Fruit fly (Drosophila melanogaster) whole organism, embryonic: Measurements from ENCODE around the gene mad2.

ENCODE experiments used
- Abd-B ChIP-seq: fragments of 200-800 bp; sonication (Bioruptor generic); optimal IDR thresholded peaks from 2 replicates; lab custom pipeline; 2018; ENCODE audit warnings: missing biosample characterization, mild to moderate bottlenecking, missing genetic modification characterization, moderate library complexity
- CG10462 ChIP-seq: fragments of 200-800 bp; sonication (Bioruptor generic); optimal IDR thresholded peaks from 2 replicates; lab custom pipeline; 2016; ENCODE audit warnings: missing biosample characterization, missing genetic modification characterization
- CG10979 ChIP-seq: fragments of 200-800 bp; sonication (Bioruptor generic); optimal IDR thresholded peaks from 2 replicates; lab custom pipeline; 2018; ENCODE audit warnings: missing biosample characterization, mild to moderate bottlenecking, missing genetic modification characterization, moderate library complexity
- CG11247 ChIP-seq: fragments of 200-800 bp; sonication (Bioruptor generic); IDR thresholded peaks from 2 replicates; pipeline ENCODE4 v1.3.6; 2022; ENCODE audit warnings: missing biosample characterization, missing genetic modification characterization
- CG12942 ChIP-seq: fragments of 200-800 bp; sonication (Bioruptor generic); optimal IDR thresholded peaks from 3 replicates; lab custom pipeline; 2016; ENCODE audit warnings: missing biosample characterization, missing genetic modification characterization
- CG13894 ChIP-seq: fragments of 200-800 bp; sonication (Bioruptor generic); optimal IDR thresholded peaks from 3 replicates; lab custom pipeline; 2018; ENCODE audit warnings: missing biosample characterization, mild to moderate bottlenecking, missing genetic modification characterization, moderate library complexity
- CG18599 ChIP-seq: fragments of 200-800 bp; sonication (Bioruptor generic); optimal IDR thresholded peaks from 3 replicates; lab custom pipeline; 2017; ENCODE audit warnings: missing biosample characterization, missing genetic modification characterization, mild to moderate bottlenecking, moderate library complexity, missing genetic modification reagents
- CG2120 ChIP-seq: fragments of 200-800 bp; sonication (Bioruptor generic); optimal IDR thresholded peaks from 3 replicates; lab custom pipeline; 2016; ENCODE audit warnings: missing biosample characterization, missing genetic modification characterization
- CG2129 ChIP-seq: fragments of 200-800 bp; sonication (Bioruptor generic); IDR thresholded peaks from 2 replicates; pipeline ENCODE4 v1.3.6; 2022; ENCODE audit warnings: missing biosample characterization, missing genetic modification characterization; ENCODE audit not compliant: partially characterized antibody
- CG2199 ChIP-seq: fragments of 200-800 bp; sonication (Bioruptor generic); IDR thresholded peaks from 3 replicates; pipeline ENCODE4 v1.3.6; 2022; ENCODE audit warnings: missing biosample characterization, missing genetic modification characterization
- CG32532 ChIP-seq: fragments of 200-800 bp; sonication (Bioruptor generic); IDR thresholded peaks from 2 replicates; pipeline ENCODE4 v1.3.6; 2022; ENCODE audit warnings: missing biosample characterization, missing genetic modification characterization
- CG3407 ChIP-seq: fragments of 200-800 bp; sonication (Bioruptor generic); optimal IDR thresholded peaks from 2 replicates; lab custom pipeline; 2018; ENCODE audit warnings: missing biosample characterization, mild to moderate bottlenecking, missing genetic modification characterization
- CG5180 ChIP-seq: fragments of 200-800 bp; sonication (Bioruptor generic); optimal IDR thresholded peaks from 3 replicates; lab custom pipeline; 2017; ENCODE audit warnings: missing biosample characterization, missing genetic modification characterization, mild to moderate bottlenecking, moderate library complexity, missing genetic modification reagents
- CG7357 ChIP-seq: fragments of 200-800 bp; sonication (Bioruptor generic); IDR thresholded peaks from 3 replicates; pipeline ENCODE4 v1.3.6; 2022; ENCODE audit warnings: missing biosample characterization, missing genetic modification characterization
- CG8359 ChIP-seq: fragments of 200-800 bp; sonication (Bioruptor generic); optimal IDR thresholded peaks from 2 replicates; lab custom pipeline; 2017; ENCODE audit warnings: missing biosample characterization, mild to moderate bottlenecking, missing genetic modification characterization, borderline replicate concordance
- CG8765 ChIP-seq: fragments of 200-800 bp; sonication (Bioruptor generic); IDR thresholded peaks from 2 replicates; pipeline ENCODE4 v1.3.6; 2022; ENCODE audit warnings: missing biosample characterization, missing genetic modification characterization
- Dad ChIP-seq: fragments of 200-800 bp; sonication (Bioruptor generic); optimal IDR thresholded peaks from 3 replicates; lab custom pipeline; 2016; ENCODE audit warnings: missing biosample characterization, missing genetic modification characterization
- Doc2 ChIP-seq: fragments of 200-800 bp; sonication (Bioruptor generic); IDR thresholded peaks from 2 replicates; pipeline ENCODE4 v1.3.6; 2022; ENCODE audit warnings: missing biosample characterization, missing genetic modification characterization
- Doc3 ChIP-seq: fragments of 200-800 bp; sonication (Bioruptor generic); IDR thresholded peaks from 3 replicates; pipeline ENCODE4 v1.3.6; 2022; ENCODE audit warnings: missing biosample characterization, missing genetic modification characterization; ENCODE audit not compliant: partially characterized antibody
- Fer2 ChIP-seq: fragments of 200-800 bp; sonication (Bioruptor generic); optimal IDR thresholded peaks from 2 replicates; lab custom pipeline; 2018; ENCODE audit warnings: missing biosample characterization, mild to moderate bottlenecking, missing genetic modification characterization, moderate library complexity
- GATAe ChIP-seq: fragments of 200-800 bp; sonication (Bioruptor generic); conservative IDR thresholded peaks from 2 replicates; pipeline ENCODE4 v1.3.6; 2022; ENCODE audit warnings: missing biosample characterization, missing genetic modification characterization
- HHEX ChIP-seq: fragments of 200-800 bp; sonication (Bioruptor generic); optimal IDR thresholded peaks from 3 replicates; lab custom pipeline; 2017; ENCODE audit warnings: missing biosample characterization, mild to moderate bottlenecking, missing genetic modification characterization, missing genetic modification reagents
- Mes4 ChIP-seq: fragments of 200-800 bp; sonication (Bioruptor generic); optimal IDR thresholded peaks from 2 replicates; lab custom pipeline; 2016; ENCODE audit warnings: missing biosample characterization, missing genetic modification characterization
- NC2β ChIP-seq: fragments of 200-800 bp; sonication (Bioruptor generic); optimal IDR thresholded peaks from 2 replicates; lab custom pipeline; 2016; ENCODE audit warnings: missing biosample characterization, missing genetic modification characterization
- PHDP ChIP-seq: fragments of 200-800 bp; sonication (Bioruptor generic); optimal IDR thresholded peaks from 3 replicates; lab custom pipeline; 2018; ENCODE audit warnings: missing biosample characterization, mild to moderate bottlenecking, missing genetic modification characterization, moderate library complexity
- Rfx ChIP-seq: fragments of 200-800 bp; sonication (Bioruptor generic); IDR thresholded peaks from 2 replicates; pipeline ENCODE4 v1.3.6; 2022; ENCODE audit warnings: missing biosample characterization, missing genetic modification characterization
- TFAM ChIP-seq: fragments of 200-800 bp; sonication (Bioruptor generic); optimal IDR thresholded peaks from 2 replicates; lab custom pipeline; 2017; ENCODE audit warnings: missing biosample characterization, missing genetic modification characterization, inconsistent platforms
- ato ChIP-seq: fragments of 200-800 bp; sonication (Bioruptor generic); IDR thresholded peaks from 2 replicates; pipeline ENCODE4 v1.3.6; 2022; ENCODE audit warnings: missing biosample characterization, missing genetic modification characterization; ENCODE audit not compliant: partially characterized antibody
- cato ChIP-seq: fragments of 200-800 bp; sonication (Bioruptor generic); optimal IDR thresholded peaks from 2 replicates; lab custom pipeline; 2016; ENCODE audit warnings: missing biosample characterization, missing genetic modification characterization, borderline replicate concordance
- dpn ChIP-seq, 2 experiments: fragments of 200-800 bp; sonication (Bioruptor generic); optimal IDR thresholded peaks; 3 replicates each; lab custom pipeline; 2016; ENCODE audit warnings: missing biosample characterization in 2 of 2, missing genetic modification characterization in 2 of 2
- gt ChIP-seq: fragments of 200-800 bp; sonication (Bioruptor generic); IDR thresholded peaks from 2 replicates; pipeline ENCODE4 v1.3.6; 2022; ENCODE audit warnings: missing biosample characterization, missing genetic modification characterization
- hbn ChIP-seq: fragments of 200-800 bp; sonication (Bioruptor generic); IDR thresholded peaks from 2 replicates; pipeline ENCODE4 v1.3.6; 2022; ENCODE audit warnings: missing biosample characterization, missing genetic modification characterization; ENCODE audit not compliant: partially characterized antibody
- ind ChIP-seq: fragments of 200-800 bp; sonication (Bioruptor generic); optimal IDR thresholded peaks from 3 replicates; lab custom pipeline; 2016; ENCODE audit warnings: missing biosample characterization, missing genetic modification characterization
- insv ChIP-seq, 2 experiments: fragments of 200-800 bp; sonication (Bioruptor generic); optimal IDR thresholded peaks; 3 replicates each; lab custom pipeline; 2016 to 2018; ENCODE audit warnings: missing biosample characterization in 2 of 2, missing genetic modification characterization in 2 of 2
- inv ChIP-seq: fragments of 200-800 bp; sonication (Bioruptor generic); IDR thresholded peaks from 2 replicates; pipeline ENCODE4 v1.3.6; 2022; ENCODE audit warnings: missing biosample characterization, missing genetic modification characterization; ENCODE audit not compliant: partially characterized antibody
- kay ChIP-seq: fragments of 200-800 bp; sonication (Bioruptor generic); optimal IDR thresholded peaks from 2 replicates; lab custom pipeline; 2016; ENCODE audit warnings: missing biosample characterization, missing genetic modification characterization
- lab ChIP-seq: fragments of 200-800 bp; sonication (Bioruptor generic); optimal IDR thresholded peaks from 3 replicates; lab custom pipeline; 2017; ENCODE audit warnings: missing biosample characterization, missing genetic modification characterization, mild to moderate bottlenecking, moderate library complexity, missing genetic modification reagents
- lilli ChIP-seq: fragments of 200-800 bp; sonication (Bioruptor generic); optimal IDR thresholded peaks from 3 replicates; lab custom pipeline; 2016; ENCODE audit warnings: missing biosample characterization, missing genetic modification characterization
- maf-S ChIP-seq: fragments of 200-800 bp; sonication (Bioruptor generic); optimal IDR thresholded peaks from 2 replicates; lab custom pipeline; 2016; ENCODE audit warnings: missing biosample characterization, missing genetic modification characterization
- nmo ChIP-seq: fragments of 200-800 bp; sonication (Bioruptor generic); optimal IDR thresholded peaks from 2 replicates; lab custom pipeline; 2018; ENCODE audit warnings: missing biosample characterization, mild to moderate bottlenecking, missing genetic modification characterization, moderate library complexity
- oc ChIP-seq: fragments of 200-800 bp; sonication (Bioruptor generic); optimal IDR thresholded peaks from 2 replicates; lab custom pipeline; 2018; ENCODE audit warnings: missing biosample characterization, mild to moderate bottlenecking, missing genetic modification characterization, moderate library complexity
- pho ChIP-seq: fragments of 200-800 bp; sonication (Bioruptor generic); optimal IDR thresholded peaks from 2 replicates; lab custom pipeline; 2016; ENCODE audit warnings: missing biosample characterization, missing genetic modification characterization
- prd ChIP-seq, 3 experiments: fragments of >200 bp in 2 of 3; fragments of 200-800 bp in 1 of 3; sonication (Bioruptor generic) in 1 of 3; optimal IDR thresholded peaks in 2 of 3; IDR thresholded peaks in 1 of 3; 2 replicates in 2 of 3; 3 replicates in 1 of 3; pipeline versions ENCODE4 v1.3.6 to Lab custom; 2017 to 2022; ENCODE audit warnings: missing biosample characterization in 1 of 3, missing genetic modification characterization in 1 of 3
- sd ChIP-seq: fragments of 200-800 bp; sonication (Bioruptor generic); optimal IDR thresholded peaks from 3 replicates; lab custom pipeline; 2018; ENCODE audit warnings: missing biosample characterization, mild to moderate bottlenecking, missing genetic modification characterization, moderate library complexity
- sima ChIP-seq: fragments of 200-800 bp; sonication (Bioruptor generic); optimal IDR thresholded peaks from 2 replicates; lab custom pipeline; 2016; ENCODE audit warnings: missing biosample characterization, missing genetic modification characterization
- ttk ChIP-seq: fragments of 200-800 bp; sonication (Bioruptor generic); IDR thresholded peaks from 2 replicates; pipeline ENCODE4 v2.1.2; 2022; ENCODE audit warnings: missing biosample characterization, missing genetic modification characterization
- zf30C ChIP-seq: fragments of 200-800 bp; sonication (Bioruptor generic); optimal IDR thresholded peaks from 3 replicates; lab custom pipeline; 2018; ENCODE audit warnings: missing biosample characterization, mild to moderate bottlenecking, missing genetic modification characterization

Gene mad2

DNA sequence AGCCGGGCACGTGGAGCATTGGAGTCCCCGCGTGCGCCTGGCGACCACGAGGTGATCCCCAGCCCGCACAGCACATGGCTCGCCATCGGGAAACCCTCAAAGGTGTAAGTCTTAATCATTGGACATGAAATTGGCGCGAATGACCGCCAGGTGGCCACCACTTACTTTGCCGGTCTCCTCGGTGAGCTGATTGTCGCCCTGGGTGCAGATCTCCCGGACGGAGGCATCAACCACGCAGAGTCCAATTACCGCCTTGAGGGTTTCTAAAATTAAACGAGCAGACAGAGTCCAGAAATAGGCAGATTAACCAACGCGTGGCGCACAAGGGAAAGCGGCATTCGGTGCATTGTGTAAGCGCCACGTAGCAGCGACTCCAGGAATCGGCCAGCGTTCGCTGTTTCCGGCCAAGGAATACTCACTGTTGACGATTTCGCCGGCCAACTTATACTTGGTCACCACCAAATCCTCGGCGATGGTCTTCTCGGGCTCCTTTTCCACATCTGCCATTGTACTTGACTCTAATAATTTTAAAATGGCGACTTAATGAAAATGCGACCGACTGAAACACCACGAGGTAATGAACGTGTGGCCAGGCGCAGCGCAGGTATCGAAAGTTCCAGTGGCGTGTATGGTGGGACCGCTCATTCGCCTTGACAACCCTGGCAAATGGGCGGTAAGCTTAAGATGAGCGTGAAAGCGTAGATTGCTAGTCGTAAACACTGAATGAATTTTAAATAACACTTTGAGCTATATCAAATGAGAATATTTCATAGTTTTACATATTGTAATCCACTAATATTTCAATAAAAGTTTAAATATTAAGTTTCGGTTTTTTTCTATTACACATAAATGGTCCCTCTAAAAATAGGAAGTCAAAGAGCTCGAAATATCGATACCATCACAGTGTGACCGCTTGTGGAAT is 47.7 kb downstream of the mad2 start, which contains the start of gene CG10576 (continued):
- peak; percentile 39 for TF ChIP-seq CG2120 (GFP tag; lab: Kevin White, UChicago)
- TF ChIP-seq Fer2: no peak
- no peak for TF ChIP-seq CG12942 (GFP tag; lab: Kevin White, UChicago)
- no peak for TF ChIP-seq kay
- TF ChIP-seq CG2199 (GFP tag; lab: Robert Waterston, UW): no peak
- no peak for TF ChIP-seq CG11247 (GFP tag; lab: Robert Waterston, UW)
- TF ChIP-seq CG8765 (GFP tag; lab: Robert Waterston, UW): no peak
- no peak for TF ChIP-seq ttk (GFP tag; lab: Robert Waterston, UW)
- no peak for TF ChIP-seq CG3407
- TF ChIP-seq dpn (GFP tag; optimal IDR thresholded peaks at IDR 0.05; lab: Kevin White, UChicago): peak in 1 of 2 experiments; percentile 8
- TF ChIP-seq CG18599: no peak
- peak; percentile 38; the same call in 1 of the 2 replicates for TF ChIP-seq ato (GFP tag; lab: Robert Waterston, UW)
- no peak for TF ChIP-seq CG7357 (GFP tag; lab: Robert Waterston, UW)
- no peak for TF ChIP-seq Mes4 (GFP tag; lab: Kevin White, UChicago)
- TF ChIP-seq Dad: peak; percentile 6
- TF ChIP-seq CG32532 (GFP tag; lab: Robert Waterston, UW): 0 out of 2 replicates have a peak, but pooled peaks have one; percentile 26
- TF ChIP-seq inv: peak; percentile 58
- no peak for TF ChIP-seq PHDP (tag; lab: Kevin White, UChicago)
- TF ChIP-seq zf30C (GFP tag; lab: Kevin White, UChicago): no peak
- TF ChIP-seq HHEX (GFP tag; lab: Kevin White, UChicago): no peak
- peak; percentile 68 for TF ChIP-seq nmo (GFP tag; lab: Kevin White, UChicago)
- no peak for TF ChIP-seq gt (GFP tag; lab: Robert Waterston, UW)
- TF ChIP-seq Rfx: no peak
- TF ChIP-seq CG8359 (GFP tag; lab: Kevin White, UChicago): no peak
- no peak for TF ChIP-seq TFAM (GFP tag; lab: Kevin White, UChicago)
- peak; percentile 13 for TF ChIP-seq CG10979 (tag; lab: Kevin White, UChicago)
- no peak for TF ChIP-seq sima (GFP tag; lab: Kevin White, UChicago)
- TF ChIP-seq pho (GFP tag; lab: Kevin White, UChicago): no peak
- peak in 1 of 2 experiments; percentile 6 for TF ChIP-seq insv (GFP tag; optimal IDR thresholded peaks at IDR 0.05; lab: Kevin White, UChicago)
- no peak for TF ChIP-seq prd (optimal IDR thresholded peaks at IDR 0.05; lab: Kevin White, UChicago)
- TF ChIP-seq prd (GFP tag; IDR thresholded peaks at IDR 0.05; lab: Robert Waterston, UW): 0 out of 3 replicates have a peak, but pooled peaks have one; percentile 8
- TF ChIP-seq CG13894 (tag; lab: Kevin White, UChicago): no peak
- no peak for TF ChIP-seq cato
- no peak for TF ChIP-seq maf-S (GFP tag; lab: Kevin White, UChicago)
- no peak for TF ChIP-seq Doc2 (GFP tag; lab: Robert Waterston, UW)
- peak; percentile 60; the same call in 1 of the 2 replicates for TF ChIP-seq hbn (GFP tag; lab: Robert Waterston, UW)
- TF ChIP-seq Doc3 (GFP tag; lab: Robert Waterston, UW): peak; percentile 46; the same call in 1 of the 3 replicates
- peak; percentile 24 for TF ChIP-seq lilli (GFP tag; lab: Kevin White, UChicago)
- TF ChIP-seq Abd-B: no peak
- no peak for TF ChIP-seq lab (GFP tag; lab: Kevin White, UChicago)
- TF ChIP-seq CG10462 (GFP tag; lab: Kevin White, UChicago): no peak
- no peak for TF ChIP-seq ind (GFP tag; lab: Kevin White, UChicago)
- no peak for TF ChIP-seq CG2129 (GFP tag; lab: Robert Waterston, UW)
- TF ChIP-seq GATAe (GFP tag; lab: Robert Waterston, UW): no peak
- no peak for TF ChIP-seq sd
- TF ChIP-seq CG5180 (GFP tag; lab: Kevin White, UChicago): no peak
- TF ChIP-seq NC2β: peak; percentile 3
- TF ChIP-seq oc (tag; lab: Kevin White, UChicago): no peak
